Fruit fly (Drosophila melanogaster) whole organism, embryonic: ENCODE measurements around the gene Tsc1.
A peak's percentile ranks its signal among the peaks of the same experiment; 100 is the strongest.

Experiments used
- BtbVII ChIP-seq: fragments of 200-800 bp; sonication (Bioruptor generic); optimal IDR thresholded peaks from 3 replicates; lab custom pipeline; 2017; ENCODE audit warnings: missing biosample characterization, mild to moderate bottlenecking, missing genetic modification characterization
- CG10267 ChIP-seq: fragments of 200-800 bp; sonication (Bioruptor generic); optimal IDR thresholded peaks from 2 replicates; lab custom pipeline; 2018; ENCODE audit warnings: missing biosample characterization, mild to moderate bottlenecking, missing genetic modification characterization, moderate library complexity
- CG12299 ChIP-seq: fragments of 200-800 bp; sonication (Bioruptor generic); optimal IDR thresholded peaks from 2 replicates; lab custom pipeline; 2018; ENCODE audit warnings: missing biosample characterization, mild to moderate bottlenecking, missing genetic modification characterization
- CG12659 ChIP-seq: fragments of 200-800 bp; sonication (Bioruptor generic); optimal IDR thresholded peaks from 3 replicates; lab custom pipeline; 2017; ENCODE audit warnings: mild to moderate bottlenecking, missing biosample characterization, missing genetic modification reagents, missing genetic modification characterization
- CG13775 ChIP-seq: fragments of 200-800 bp; sonication (Bioruptor generic); optimal IDR thresholded peaks from 3 replicates; lab custom pipeline; 2017; ENCODE audit warnings: missing biosample characterization, mild to moderate bottlenecking, missing genetic modification characterization
- CG15601 ChIP-seq: fragments of 200-800 bp; sonication (Bioruptor generic); optimal IDR thresholded peaks from 3 replicates; lab custom pipeline; 2019; ENCODE audit warnings: missing biosample characterization, mild to moderate bottlenecking, missing genetic modification characterization, moderate library complexity
- CG15696 ChIP-seq: fragments of 200-800 bp; sonication (Bioruptor generic); optimal IDR thresholded peaks from 2 replicates; lab custom pipeline; 2019; ENCODE audit warnings: missing biosample characterization, mild to moderate bottlenecking, missing genetic modification characterization, moderate library complexity
- CG17359 ChIP-seq: fragments of 200-800 bp; sonication (Bioruptor generic); optimal IDR thresholded peaks from 3 replicates; lab custom pipeline; 2018; ENCODE audit warnings: missing biosample characterization, mild to moderate bottlenecking, missing genetic modification characterization, moderate library complexity
- CG17385 ChIP-seq: fragments of 200-800 bp; sonication (Bioruptor generic); optimal IDR thresholded peaks from 3 replicates; lab custom pipeline; 2018; ENCODE audit warnings: missing biosample characterization, mild to moderate bottlenecking, missing genetic modification characterization
- CG17829 ChIP-seq: fragments of 200-800 bp; optimal IDR thresholded peaks from 2 replicates; lab custom pipeline; 2019; ENCODE audit warnings: missing biosample characterization, mild to moderate bottlenecking, missing genetic modification characterization, moderate library complexity
- CG18262 ChIP-seq: fragments of 200-800 bp; optimal IDR thresholded peaks from 3 replicates; lab custom pipeline; 2019; ENCODE audit warnings: missing biosample characterization, mild to moderate bottlenecking, missing genetic modification characterization, moderate library complexity
- CG2116 ChIP-seq: fragments of 200-800 bp; sonication (Bioruptor generic); optimal IDR thresholded peaks from 3 replicates; lab custom pipeline; 2018; ENCODE audit warnings: missing biosample characterization, mild to moderate bottlenecking, missing genetic modification characterization
- CG2120 ChIP-seq: fragments of 200-800 bp; sonication (Bioruptor generic); optimal IDR thresholded peaks from 3 replicates; lab custom pipeline; 2016; ENCODE audit warnings: missing biosample characterization, missing genetic modification characterization
- CG2199 ChIP-seq: fragments of 200-800 bp; sonication (Bioruptor generic); IDR thresholded peaks from 3 replicates; pipeline ENCODE4 v1.3.6; 2022; ENCODE audit warnings: missing biosample characterization, missing genetic modification characterization
- CG2875 ChIP-seq: fragments of 200-800 bp; sonication (Bioruptor generic); optimal IDR thresholded peaks from 2 replicates; lab custom pipeline; 2017; ENCODE audit warnings: missing biosample characterization, mild to moderate bottlenecking, missing genetic modification characterization, missing genetic modification reagents
- CG31388 ChIP-seq: fragments of 200-800 bp; sonication (Bioruptor generic); optimal IDR thresholded peaks from 2 replicates; lab custom pipeline; 2016; ENCODE audit warnings: missing biosample characterization, missing genetic modification characterization
- CG32772 ChIP-seq: fragments of 200-800 bp; sonication (Bioruptor generic); IDR thresholded peaks from 2 replicates; pipeline ENCODE4 v1.3.6; 2022; ENCODE audit warnings: missing biosample characterization, missing genetic modification characterization
- CG3281 ChIP-seq: fragments of 200-800 bp; sonication (Bioruptor generic); optimal IDR thresholded peaks from 3 replicates; lab custom pipeline; 2017; ENCODE audit warnings: missing biosample characterization, mild to moderate bottlenecking, missing genetic modification characterization
- CG34422 ChIP-seq: fragments of 200-800 bp; sonication (Bioruptor generic); IDR thresholded peaks from 3 replicates; pipeline ENCODE4 v1.3.6; 2022; ENCODE audit warnings: missing biosample characterization, missing genetic modification characterization
- CG42726 ChIP-seq: fragments of 200-800 bp; sonication (Bioruptor generic); IDR thresholded peaks from 2 replicates; pipeline ENCODE4 v1.3.6; 2022; ENCODE audit warnings: missing biosample characterization, missing genetic modification characterization; ENCODE audit not compliant: partially characterized antibody
- CG4820 ChIP-seq: fragments of 200-800 bp; sonication (Bioruptor generic); optimal IDR thresholded peaks from 3 replicates; lab custom pipeline; 2016; ENCODE audit warnings: missing biosample characterization, missing genetic modification characterization
- CG6854 ChIP-seq: fragments of 200-800 bp; sonication (Bioruptor generic); optimal IDR thresholded peaks from 3 replicates; lab custom pipeline; 2017; ENCODE audit warnings: missing biosample characterization, mild to moderate bottlenecking, missing genetic modification characterization
- CG8281 ChIP-seq: fragments of 200-800 bp; sonication (Bioruptor generic); optimal IDR thresholded peaks from 2 replicates; lab custom pipeline; 2018; ENCODE audit warnings: missing biosample characterization, mild to moderate bottlenecking, missing genetic modification characterization, moderate library complexity
- CG9876 ChIP-seq: fragments of 200-800 bp; sonication (Bioruptor generic); optimal IDR thresholded peaks from 2 replicates; lab custom pipeline; 2016; ENCODE audit warnings: missing biosample characterization, missing genetic modification characterization
- Dbx ChIP-seq: fragments of 200-800 bp; sonication (Bioruptor generic); IDR thresholded peaks from 3 replicates; pipeline ENCODE4 v1.3.6; 2022; ENCODE audit warnings: missing biosample characterization, missing genetic modification characterization
- Dfd ChIP-seq, 2 experiments: fragments of >200 bp; optimal IDR thresholded peaks; 2 replicates each; lab custom pipeline; 2017; ENCODE audit warnings: missing biosample characterization in 2 of 2, missing genetic modification characterization in 2 of 2
- Elba2 ChIP-seq: fragments of 200-800 bp; sonication (Bioruptor generic); optimal IDR thresholded peaks from 3 replicates; lab custom pipeline; 2016; ENCODE audit warnings: missing biosample characterization, missing genetic modification characterization
- HLH54F ChIP-seq: fragments of 200-800 bp; sonication (Bioruptor generic); optimal IDR thresholded peaks from 3 replicates; lab custom pipeline; 2016; ENCODE audit warnings: missing biosample characterization, missing genetic modification characterization
- HLHmδ ChIP-seq: fragments of 200-800 bp; sonication (Bioruptor generic); optimal IDR thresholded peaks from 2 replicates; lab custom pipeline; 2018; ENCODE audit warnings: missing biosample characterization, mild to moderate bottlenecking, missing genetic modification characterization, moderate library complexity
- Hand ChIP-seq: fragments of 200-800 bp; sonication (Bioruptor generic); optimal IDR thresholded peaks from 2 replicates; lab custom pipeline; 2017; ENCODE audit warnings: mild to moderate bottlenecking, missing biosample characterization, missing genetic modification reagents, missing genetic modification characterization
- NC2β ChIP-seq: fragments of 200-800 bp; sonication (Bioruptor generic); optimal IDR thresholded peaks from 2 replicates; lab custom pipeline; 2016; ENCODE audit warnings: missing biosample characterization, missing genetic modification characterization
- Oaz ChIP-seq: fragments of 200-800 bp; sonication (Bioruptor generic); IDR thresholded peaks from 2 replicates; pipeline ENCODE4 v1.3.6; 2022; ENCODE audit warnings: missing biosample characterization, missing genetic modification characterization
- Sox100B ChIP-seq: fragments of 200-800 bp; sonication (Bioruptor generic); optimal IDR thresholded peaks from 3 replicates; lab custom pipeline; 2018; ENCODE audit warnings: missing biosample characterization, mild to moderate bottlenecking, missing genetic modification characterization
- bcd ChIP-seq: fragments of 200-800 bp; sonication (Bioruptor generic); optimal IDR thresholded peaks from 2 replicates; lab custom pipeline; 2017; ENCODE audit warnings: missing biosample characterization, mild to moderate bottlenecking, missing genetic modification characterization
- cato ChIP-seq: fragments of 200-800 bp; sonication (Bioruptor generic); optimal IDR thresholded peaks from 2 replicates; lab custom pipeline; 2016; ENCODE audit warnings: missing biosample characterization, missing genetic modification characterization, borderline replicate concordance
- chinmo ChIP-seq: fragments of 200-800 bp; sonication (Bioruptor generic); IDR thresholded peaks from 4 replicates; pipeline ENCODE4 v1.3.6; 2022; ENCODE audit warnings: missing biosample characterization, missing genetic modification characterization; ENCODE audit not compliant: partially characterized antibody
- cwo ChIP-seq: fragments of 200-800 bp; sonication (Bioruptor generic); optimal IDR thresholded peaks from 3 replicates; lab custom pipeline; 2017; ENCODE audit warnings: missing biosample characterization, missing genetic modification characterization, mild to moderate bottlenecking, moderate library complexity, missing genetic modification reagents
- eve ChIP-seq, 2 experiments: fragments of >200 bp; optimal IDR thresholded peaks; 2 replicates each; lab custom pipeline; 2017; ENCODE audit warnings: missing biosample characterization in 2 of 2, missing genetic modification characterization in 2 of 2
- eyg ChIP-seq: fragments of 200-800 bp; sonication (Bioruptor generic); optimal IDR thresholded peaks from 3 replicates; lab custom pipeline; 2016; ENCODE audit warnings: missing biosample characterization, missing genetic modification characterization
- lbe ChIP-seq: fragments of 200-800 bp; sonication (Bioruptor generic); optimal IDR thresholded peaks from 2 replicates; lab custom pipeline; 2016; ENCODE audit warnings: missing biosample characterization, mild to moderate bottlenecking, missing genetic modification characterization
- maf-S ChIP-seq: fragments of 200-800 bp; sonication (Bioruptor generic); optimal IDR thresholded peaks from 2 replicates; lab custom pipeline; 2016; ENCODE audit warnings: missing biosample characterization, missing genetic modification characterization
- nerfin-2 ChIP-seq: fragments of 200-800 bp; sonication (Bioruptor generic); IDR thresholded peaks from 2 replicates; pipeline ENCODE4 v1.3.6; 2022; ENCODE audit warnings: missing biosample characterization, missing genetic modification characterization; ENCODE audit not compliant: partially characterized antibody
- phol ChIP-seq: fragments of 200-800 bp; sonication (Bioruptor generic); optimal IDR thresholded peaks from 3 replicates; lab custom pipeline; 2018; ENCODE audit warnings: missing biosample characterization, mild to moderate bottlenecking, missing genetic modification characterization, moderate library complexity
- pita ChIP-seq: fragments of 200-800 bp; sonication (Bioruptor generic); optimal IDR thresholded peaks from 2 replicates; lab custom pipeline; 2017; ENCODE audit warnings: missing biosample characterization, mild to moderate bottlenecking, missing genetic modification characterization
- sens ChIP-seq: fragments of 200-800 bp; sonication (Bioruptor generic); peaks from one replicate; lab custom pipeline; 2016; ENCODE audit warnings: missing biosample characterization, missing genetic modification characterization
- slbo ChIP-seq: fragments of 200-800 bp; sonication (Bioruptor generic); IDR thresholded peaks from 2 replicates; pipeline ENCODE4 v1.3.6; 2022; ENCODE audit warnings: missing biosample characterization, missing genetic modification characterization
- slou ChIP-seq: fragments of 200-800 bp; sonication (Bioruptor generic); optimal IDR thresholded peaks from 3 replicates; lab custom pipeline; 2016; ENCODE audit warnings: missing biosample characterization, missing genetic modification characterization
- trem ChIP-seq: fragments of 200-800 bp; optimal IDR thresholded peaks from 3 replicates; lab custom pipeline; 2019; ENCODE audit warnings: missing biosample characterization, mild to moderate bottlenecking, missing genetic modification characterization, moderate library complexity
- trh ChIP-seq: fragments of 200-800 bp; sonication (Bioruptor generic); optimal IDR thresholded peaks from 2 replicates; lab custom pipeline; 2016; ENCODE audit warnings: missing biosample characterization, missing genetic modification characterization
- vnd ChIP-seq: fragments of 200-800 bp; sonication (Bioruptor generic); IDR thresholded peaks from 3 replicates; pipeline ENCODE4 v1.3.6; 2022; ENCODE audit warnings: missing biosample characterization, missing genetic modification characterization; ENCODE audit not compliant: partially characterized antibody

Gene Tsc1

dm6 chr3R:24105312-24105902 lies 24.7 kb upstream of the Tsc1 start, which contains the start of gene Syx1A (continued):
- TF ChIP-seq cwo (GFP tag; lab: Kevin White, UChicago) (peak; percentile 26), nerfin-2 (GFP tag; lab: Robert Waterston, UW) (no peak), CG17385 (GFP tag; lab: Kevin White, UChicago) (peak; percentile 93), phol (tag; lab: Kevin White, UChicago) (peak; percentile 20), vnd (GFP tag; lab: Robert Waterston, UW) (no peak), CG17359 (peak; percentile 4), trem (tag; lab: Kevin White, UChicago) (peak; percentile 73), CG18262 (peak; percentile 26), sens (GFP tag; lab: Kevin White, UChicago) (peak; percentile 86), trh (GFP tag; lab: Kevin White, UChicago) (no peak), Hand (GFP tag; lab: Kevin White, UChicago) (peak; percentile 2), CG13775 (no peak), CG2116 (GFP tag; lab: Kevin White, UChicago) (peak; percentile 5), CG9876 (GFP tag; lab: Kevin White, UChicago) (no peak), CG4820 (GFP tag; lab: Kevin White, UChicago) (no peak), CG2199 (GFP tag; lab: Robert Waterston, UW) (no peak), CG12299 (no peak), CG3281 (GFP tag; lab: Kevin White, UChicago) (peak; percentile 55), CG15696 (tag; lab: Kevin White, UChicago) (no peak), CG31388 (GFP tag; lab: Kevin White, UChicago) (no peak), eyg (no peak), HLH54F (GFP tag; lab: Kevin White, UChicago) (no peak), cato (GFP tag; lab: Kevin White, UChicago) (no peak), bcd (GFP tag; lab: Kevin White, UChicago) (no peak), Sox100B (no peak), CG2120 (GFP tag; lab: Kevin White, UChicago) (peak; percentile 22), Elba2 (no peak), CG32772 (GFP tag; lab: Robert Waterston, UW) (no peak), CG6854 (GFP tag; lab: Kevin White, UChicago) (peak; percentile 59), CG15601 (tag; lab: Kevin White, UChicago) (no peak), slou (GFP tag; lab: Kevin White, UChicago) (no peak), CG8281 (tag; lab: Kevin White, UChicago) (no peak), CG10267 (tag; lab: Kevin White, UChicago) (peak; percentile 23), eve (GFP tag; optimal IDR thresholded peaks at IDR 0.05; lab: Kevin White, UChicago) (no peak), CG42726 (GFP tag; lab: Robert Waterston, UW) (no peak), chinmo (GFP tag; lab: Robert Waterston, UW) (no peak), CG12659 (GFP tag; lab: Kevin White, UChicago) (peak; percentile 60), pita (GFP tag; lab: Kevin White, UChicago) (peak; percentile 70), CG2875 (GFP tag; lab: Kevin White, UChicago) (peak; percentile 3), Oaz (GFP tag; lab: Robert Waterston, UW) (no peak), Dfd (GFP tag; optimal IDR thresholded peaks at IDR 0.05; lab: Kevin White, UChicago) (no peak), CG17829 (tag; lab: Kevin White, UChicago) (peak; percentile 64), Dbx (no peak), slbo (GFP tag; lab: Robert Waterston, UW) (no peak), NC2β (GFP tag; lab: Kevin White, UChicago) (peak; percentile 13), HLHmδ (GFP tag; lab: Kevin White, UChicago) (peak; percentile 10), maf-S (GFP tag; lab: Kevin White, UChicago) (no peak), lbe (GFP tag; lab: Kevin White, UChicago) (no peak), CG34422 (GFP tag; lab: Robert Waterston, UW) (no peak), BtbVII (GFP tag; lab: Kevin White, UChicago) (peak; percentile 36)
